Fruit fly (Drosophila melanogaster): ENCODE measurements around the gene Fie.

- TF ChIP-seq EcR (GFP tag; optimal IDR thresholded peaks at IDR 0.05) (no peak), CG8478 (optimal IDR thresholded peaks at IDR 0.05) (no peak), pan (optimal IDR thresholded peaks at IDR 0.05) (no peak)
These were observed 37.8 kb downstream of the Fie start for dm6 chr3L:3929968-3930767.

Data from whole organism.